Worm (Caenorhabditis elegans) whole organism, young adult: ENCODE data around the gene T26A5.8.

ENCODE experiments used
- C06A6.2 ChIP-seq: fragments of 200-800 bp; sonication (Bioruptor generic); conservative IDR thresholded peaks from 2 replicates; pipeline ENCODE4 v1.3.6; 2022; ENCODE audit warnings: missing genetic modification characterization, missing compliant biosample characterization
- F23B12.7 ChIP-seq: sonication (generic microtip); optimal IDR thresholded peaks from 2 replicates; lab custom pipeline; 2017; ENCODE audit warnings: missing genetic modification characterization, mild to moderate bottlenecking, missing compliant biosample characterization, antibody characterized with exemption, moderate library complexity; ENCODE audit not compliant: insufficient read depth
- F33H1.4 ChIP-seq: fragments of 200-800 bp; sonication (Bioruptor generic); IDR thresholded peaks from 2 replicates; pipeline ENCODE4 v1.3.6; 2022; ENCODE audit warnings: missing genetic modification reagents, missing genetic modification characterization, missing compliant biosample characterization
- F39B2.1 ChIP-seq: fragments of 200-800 bp; sonication (Bioruptor generic); IDR thresholded peaks from 2 replicates; pipeline ENCODE4 v1.3.6; 2022; ENCODE audit warnings: missing genetic modification reagents, missing genetic modification characterization, missing compliant biosample characterization
- F49E8.2 ChIP-seq: sonication (generic microtip); optimal IDR thresholded peaks from 3 replicates; lab custom pipeline; 2017; ENCODE audit warnings: missing genetic modification characterization, mild to moderate bottlenecking, missing compliant biosample characterization, antibody characterized with exemption, moderate library complexity; ENCODE audit not compliant: insufficient read depth
- F55B11.4 ChIP-seq: sonication (generic microtip); optimal IDR thresholded peaks from 2 replicates; lab custom pipeline; 2016; ENCODE audit warnings: missing compliant biosample characterization, missing genetic modification characterization, borderline replicate concordance; ENCODE audit not compliant: insufficient read depth
- F57A8.1 ChIP-seq: fragments of 200-800 bp; sonication (Bioruptor generic); optimal IDR thresholded peaks from 2 replicates; lab custom pipeline; 2018; ENCODE audit warnings: mild to moderate bottlenecking, missing genetic modification characterization, moderate library complexity, missing compliant biosample characterization
- F57C9.4 ChIP-seq: sonication (generic microtip); optimal IDR thresholded peaks from 2 replicates; lab custom pipeline; 2017; ENCODE audit warnings: mild to moderate bottlenecking, missing genetic modification characterization, missing compliant biosample characterization
- K12H6.12 ChIP-seq: fragments of 200-800 bp; sonication (Bioruptor generic); optimal IDR thresholded peaks from 2 replicates; lab custom pipeline; 2018; ENCODE audit warnings: mild to moderate bottlenecking, missing genetic modification characterization, missing compliant biosample characterization
- Y53G8AR.9 ChIP-seq: fragments of 200-800 bp; sonication (Bioruptor generic); conservative IDR thresholded peaks from 2 replicates; pipeline ENCODE4 v1.3.6; 2022; ENCODE audit warnings: missing genetic modification reagents, missing genetic modification characterization, missing compliant biosample characterization
- Y56A3A.18 ChIP-seq: fragments of 200-800 bp; sonication (Bioruptor generic); IDR thresholded peaks from 2 replicates; pipeline ENCODE4 v1.3.6; 2022; ENCODE audit warnings: missing genetic modification reagents, missing genetic modification characterization, missing compliant biosample characterization
- aptf-3 ChIP-seq: fragments of 200-800 bp; sonication (Bioruptor generic); IDR thresholded peaks from 2 replicates; pipeline ENCODE4 v1.3.6; 2022; ENCODE audit warnings: missing genetic modification characterization, missing compliant biosample characterization
- attf-3 ChIP-seq: fragments of 200-800 bp; sonication (Bioruptor generic); conservative IDR thresholded peaks from 2 replicates; pipeline ENCODE4 v1.3.6; 2022; ENCODE audit warnings: missing genetic modification reagents, missing genetic modification characterization, missing compliant biosample characterization
- attf-5 ChIP-seq: fragments of 200-800 bp; sonication (Bioruptor generic); optimal IDR thresholded peaks from 2 replicates; lab custom pipeline; 2018; ENCODE audit warnings: mild to moderate bottlenecking, missing genetic modification characterization, missing compliant biosample characterization
- attf-6 ChIP-seq: fragments of 200-800 bp; sonication (Bioruptor generic); IDR thresholded peaks from 2 replicates; pipeline ENCODE4 v1.3.6; 2022; ENCODE audit warnings: missing genetic modification reagents, missing genetic modification characterization, missing compliant biosample characterization
- bed-1 ChIP-seq: fragments of 200-800 bp; sonication (Bioruptor generic); IDR thresholded peaks from 2 replicates; pipeline ENCODE4 v1.3.6; 2022; ENCODE audit warnings: missing genetic modification reagents, missing genetic modification characterization, missing compliant biosample characterization
- ceh-100 ChIP-seq: fragments of 200-800 bp; sonication (Bioruptor generic); IDR thresholded peaks from 2 replicates; pipeline ENCODE4 v1.3.6; 2022; ENCODE audit warnings: missing genetic modification reagents, missing genetic modification characterization, missing compliant biosample characterization
- ceh-79 ChIP-seq: sonication (generic microtip); optimal IDR thresholded peaks from 2 replicates; lab custom pipeline; 2017; ENCODE audit warnings: mild to moderate bottlenecking, missing genetic modification characterization, missing compliant biosample characterization
- chd-7 ChIP-seq: sonication (generic microtip); optimal IDR thresholded peaks from 2 replicates; lab custom pipeline; 2016; ENCODE audit warnings: mild to moderate bottlenecking, missing genetic modification characterization, moderate library complexity, missing compliant biosample characterization
- dox-1 ChIP-seq: fragments of 200-800 bp; sonication (Bioruptor generic); IDR thresholded peaks from 2 replicates; pipeline ENCODE4 v1.3.6; 2022; ENCODE audit warnings: missing genetic modification reagents, missing genetic modification characterization, missing compliant biosample characterization
- dpff-1 ChIP-seq: sonication (generic microtip); optimal IDR thresholded peaks from 2 replicates; lab custom pipeline; 2017; ENCODE audit warnings: mild to moderate bottlenecking, missing genetic modification characterization, missing compliant biosample characterization
- efl-1 ChIP-seq: fragments of 150-350 bp; optimal IDR thresholded peaks from 2 replicates; lab custom pipeline; 2014; ENCODE audit warnings: missing biosample characterization, missing genetic modification reagents, missing genetic modification characterization
- ekl-4 ChIP-seq: fragments of 200-800 bp; sonication (Bioruptor generic); IDR thresholded peaks from 2 replicates; pipeline ENCODE4 v1.3.6; 2022; ENCODE audit warnings: missing genetic modification reagents, missing genetic modification characterization, missing compliant biosample characterization
- lag-1 ChIP-seq: fragments of 200-800 bp; sonication (Bioruptor generic); IDR thresholded peaks from 2 replicates; pipeline ENCODE4 v1.3.6; 2022; ENCODE audit warnings: missing genetic modification reagents, missing genetic modification characterization, missing compliant biosample characterization
- lin-40 ChIP-seq: sonication (generic microtip); optimal IDR thresholded peaks from 2 replicates; lab custom pipeline; 2016; ENCODE audit warnings: missing genetic modification characterization, mild to moderate bottlenecking, missing compliant biosample characterization, missing genotype, missing genetic modification reagents
- lir-1 ChIP-seq: fragments of 200-800 bp; sonication (Bioruptor generic); conservative IDR thresholded peaks from 2 replicates; pipeline ENCODE4 v1.3.6; 2022; ENCODE audit warnings: missing genetic modification reagents, missing genetic modification characterization, missing compliant biosample characterization
- madf-3 ChIP-seq: fragments of 200-800 bp; sonication (Bioruptor generic); IDR thresholded peaks from 2 replicates; pipeline ENCODE4 v1.3.6; 2022; ENCODE audit warnings: missing genetic modification reagents, missing genetic modification characterization, missing compliant biosample characterization
- madf-6 ChIP-seq: fragments of 200-800 bp; sonication (Bioruptor generic); IDR thresholded peaks from 2 replicates; pipeline ENCODE4 v1.3.6; 2022; ENCODE audit warnings: missing genetic modification reagents, missing genetic modification characterization, missing compliant biosample characterization
- mxl-1 ChIP-seq: sonication (generic microtip); optimal IDR thresholded peaks from 2 replicates; lab custom pipeline; 2016; ENCODE audit warnings: missing genetic modification characterization, missing compliant biosample characterization
- nfya-2 ChIP-seq: fragments of 200-800 bp; sonication (Bioruptor generic); IDR thresholded peaks from 2 replicates; pipeline ENCODE4 v1.3.6; 2022; ENCODE audit warnings: missing genetic modification reagents, missing genetic modification characterization, missing compliant biosample characterization
- nfyb-1 ChIP-seq: fragments of 200-800 bp; sonication (Bioruptor generic); IDR thresholded peaks from 2 replicates; pipeline ENCODE4 v1.3.6; 2022; ENCODE audit warnings: missing genetic modification reagents, missing genetic modification characterization, missing compliant biosample characterization
- nhr-120 ChIP-seq: fragments of 200-800 bp; sonication (Bioruptor generic); IDR thresholded peaks from 2 replicates; pipeline ENCODE4 v1.3.6; 2022; ENCODE audit warnings: missing genetic modification characterization, missing compliant biosample characterization
- nhr-179 ChIP-seq: sonication (generic microtip); optimal IDR thresholded peaks from 2 replicates; lab custom pipeline; 2016; ENCODE audit warnings: mild to moderate bottlenecking, missing genetic modification characterization, missing compliant biosample characterization
- nhr-27 ChIP-seq: fragments of 200-800 bp; sonication (Bioruptor generic); optimal IDR thresholded peaks from 2 replicates; lab custom pipeline; 2018; ENCODE audit warnings: mild to moderate bottlenecking, missing genetic modification characterization, moderate library complexity, missing compliant biosample characterization
- nhr-80 ChIP-seq: sonication (generic microtip); optimal IDR thresholded peaks from 2 replicates; lab custom pipeline; 2016; ENCODE audit warnings: missing genetic modification characterization, missing compliant biosample characterization
- pbrm-1 ChIP-seq: fragments of 200-800 bp; sonication (Bioruptor generic); IDR thresholded peaks from 2 replicates; pipeline ENCODE4 v1.3.6; 2022; ENCODE audit warnings: missing genetic modification reagents, missing genetic modification characterization, missing compliant biosample characterization
- rcor-1 ChIP-seq: fragments of 200-800 bp; sonication (Bioruptor generic); IDR thresholded peaks from 2 replicates; pipeline ENCODE4 v1.3.6; 2022; ENCODE audit warnings: missing genetic modification reagents, missing genetic modification characterization, missing compliant biosample characterization
- rpc-1 ChIP-seq, 2 experiments: fragments of 150-350 bp in 1 of 2; sonication (generic microtip) in 1 of 2; optimal IDR thresholded peaks; 2 replicates each; lab custom pipeline; 2014 to 2018; ENCODE audit warnings: missing biosample characterization in 1 of 2, missing genetic modification characterization in 1 of 2, missing genetic modification reagents in 1 of 2, missing genotype in 1 of 2
- sea-2 ChIP-seq: fragments of 200-800 bp; sonication (Bioruptor generic); IDR thresholded peaks from 2 replicates; pipeline ENCODE4 v1.3.6; 2022; ENCODE audit warnings: missing genetic modification characterization, missing compliant biosample characterization
- snpc-3.4 ChIP-seq: sonication (generic microtip); optimal IDR thresholded peaks from 2 replicates; lab custom pipeline; 2017; ENCODE audit warnings: missing genetic modification characterization, mild to moderate bottlenecking, missing compliant biosample characterization, antibody characterized with exemption, moderate library complexity, missing genotype, missing genetic modification reagents
- tbx-9 ChIP-seq: sonication (generic microtip); optimal IDR thresholded peaks from 2 replicates; lab custom pipeline; 2016; ENCODE audit warnings: borderline replicate concordance, missing genetic modification characterization, inconsistent platforms, missing compliant biosample characterization
- tlf-1 ChIP-seq: fragments of 200-800 bp; sonication (Bioruptor generic); optimal IDR thresholded peaks from 2 replicates; lab custom pipeline; 2018; ENCODE audit warnings: mild to moderate bottlenecking, missing genetic modification characterization, missing compliant biosample characterization
- xnd-1 ChIP-seq: sonication (generic microtip); optimal IDR thresholded peaks from 2 replicates; lab custom pipeline; 2016; ENCODE audit warnings: missing genotype, missing genetic modification reagents, missing genetic modification characterization, missing compliant biosample characterization
- ztf-22 ChIP-seq: fragments of 200-800 bp; sonication (Bioruptor generic); optimal IDR thresholded peaks from 2 replicates; lab custom pipeline; 2018; ENCODE audit warnings: mild to moderate bottlenecking, missing genetic modification characterization, moderate library complexity, missing compliant biosample characterization
- ztf-25 ChIP-seq: fragments of 200-800 bp; sonication (Bioruptor generic); IDR thresholded peaks from 2 replicates; pipeline ENCODE4 v1.3.6; 2022; ENCODE audit warnings: missing genetic modification reagents, missing genetic modification characterization, missing compliant biosample characterization
- ztf-26 ChIP-seq: sonication (generic microtip); optimal IDR thresholded peaks from 2 replicates; lab custom pipeline; 2017; ENCODE audit warnings: missing genetic modification characterization, missing compliant biosample characterization
- ztf-28 ChIP-seq: fragments of 200-800 bp; sonication (Bioruptor generic); IDR thresholded peaks from 2 replicates; pipeline ENCODE4 v1.3.6; 2022; ENCODE audit warnings: missing genetic modification reagents, missing genetic modification characterization, missing compliant biosample characterization
- ztf-3 ChIP-seq: fragments of 200-800 bp; sonication (Bioruptor generic); optimal IDR thresholded peaks from 2 replicates; lab custom pipeline; 2018; ENCODE audit warnings: mild to moderate bottlenecking, missing genetic modification characterization, missing compliant biosample characterization

T26A5.8 gene

DNA sequence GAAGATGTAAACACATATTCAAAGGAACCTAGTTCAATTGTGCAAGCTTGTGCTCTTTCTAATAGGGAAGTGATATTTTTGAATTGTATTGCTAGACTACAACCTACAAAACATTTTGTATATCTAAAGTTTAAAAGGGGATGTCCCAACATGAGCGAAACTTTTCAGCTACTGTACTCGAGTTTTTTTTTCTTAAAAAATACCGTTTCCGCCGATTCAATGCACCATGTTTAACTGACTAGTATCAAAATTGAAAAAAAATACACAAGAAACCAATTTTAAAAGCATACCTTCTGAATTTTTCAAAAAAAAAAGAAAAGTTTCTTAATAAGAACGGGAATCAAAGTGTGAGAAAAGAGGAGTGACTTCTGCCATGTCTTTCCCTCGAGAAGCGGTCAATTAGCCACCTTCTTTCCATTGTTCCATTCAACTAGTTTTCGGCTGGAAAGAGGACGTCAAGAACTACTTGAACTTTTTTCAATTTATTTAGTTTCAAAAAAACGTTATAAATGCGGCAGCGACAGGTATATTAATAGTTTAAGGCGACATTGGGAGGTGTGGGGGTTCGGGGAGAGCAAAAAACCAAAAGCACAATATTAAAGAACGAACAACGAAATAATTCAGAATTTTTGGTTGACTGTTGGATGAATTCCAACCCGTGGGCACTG, 47.2 kb downstream of the T26A5.8 start, which contains the start of gene nas-4 (continued):
- TF ChIP-seq ceh-79 (tag; lab: Kevin White, UChicago) (no peak), lir-1 (GFP tag; lab: Robert Waterston, UW) (no peak), nfya-2 (GFP tag; lab: Robert Waterston, UW) (no peak), tlf-1 (GFP tag; lab: Kevin White, UChicago) (peak; percentile 24), F33H1.4 (GFP tag; lab: Robert Waterston, UW) (no peak), attf-5 (no peak), madf-3 (GFP tag; lab: Robert Waterston, UW) (0 out of 2 replicates have a peak, but pooled peaks have one; percentile 70), chd-7 (tag; lab: Kevin White, UChicago) (no peak), attf-3 (GFP tag; lab: Robert Waterston, UW) (no peak), dox-1 (no peak), nhr-179 (tag; lab: Kevin White, UChicago) (peak; percentile 14), pbrm-1 (0 out of 2 replicates have a peak, but pooled peaks have one; percentile 25), F39B2.1 (no peak), F57A8.1 (GFP tag; lab: Kevin White, UChicago) (no peak), nhr-80 (tag; lab: Kevin White, UChicago) (no peak), nhr-120 (GFP tag; lab: Robert Waterston, UW) (0 out of 2 replicates have a peak, but pooled peaks have one; percentile 5), lag-1 (GFP tag; lab: Robert Waterston, UW) (no peak), xnd-1 (tag; lab: Kevin White, UChicago) (no peak), aptf-3 (GFP tag; lab: Robert Waterston, UW) (no peak), K12H6.12 (no peak), mxl-1 (tag; lab: Kevin White, UChicago) (no peak), ztf-22 (GFP tag; lab: Kevin White, UChicago) (no peak), dpff-1 (tag; lab: Kevin White, UChicago) (no peak), lin-40 (tag; lab: Kevin White, UChicago) (peak; percentile 29), nfyb-1 (GFP tag; lab: Robert Waterston, UW) (peak; percentile 69), F57C9.4 (tag; lab: Kevin White, UChicago) (no peak), madf-6 (GFP tag; lab: Robert Waterston, UW) (no peak; the same call in 1 of the 2 replicates), sea-2 (GFP tag; lab: Robert Waterston, UW) (no peak), ztf-3 (no peak), Y56A3A.18 (peak; percentile 20; the same call in 1 of the 2 replicates), snpc-3.4 (no peak), F49E8.2 (tag; lab: Kevin White, UChicago) (no peak), attf-6 (GFP tag; lab: Robert Waterston, UW) (no peak), rpc-1 (optimal IDR thresholded peaks at IDR 0.05; lab: Kevin White, UChicago) (no peak), rpc-1 (tag; optimal IDR thresholded peaks at IDR 0.05; lab: Kevin White, UChicago) (no peak), ztf-28 (GFP tag; lab: Robert Waterston, UW) (no peak), ekl-4 (GFP tag; lab: Robert Waterston, UW) (0 out of 2 replicates have a peak, but pooled peaks have one; percentile 12), bed-1 (GFP tag; lab: Robert Waterston, UW) (no peak), F23B12.7 (tag; lab: Kevin White, UChicago) (no peak), rcor-1 (GFP tag; lab: Robert Waterston, UW) (no peak), ztf-25 (GFP tag; lab: Robert Waterston, UW) (no peak), ztf-26 (no peak), F55B11.4 (tag; lab: Kevin White, UChicago) (no peak), efl-1 (GFP tag; lab: Kevin White, UChicago) (no peak), Y53G8AR.9 (GFP tag; lab: Robert Waterston, UW) (peak; percentile 59; the same call in 1 of the 2 replicates), ceh-100 (GFP tag; lab: Robert Waterston, UW) (no peak), nhr-27 (tag; lab: Kevin White, UChicago) (no peak), C06A6.2 (GFP tag; lab: Robert Waterston, UW) (no peak; the same call in 1 of the 2 replicates), tbx-9 (tag; lab: Kevin White, UChicago) (no peak)
